Worm (Caenorhabditis elegans): ENCODE measurements around the gene F44A2.5.

Gene F44A2.5

ce11 chrV:9326903-9327302, 29.5 kb downstream of the F44A2.5 start:
- TF ChIP-seq ceh-45 (GFP tag; IDR thresholded peaks at IDR 0.05) = no peak
- TF ChIP-seq ceh-19 (GFP tag; optimal IDR thresholded peaks at IDR 0.05) = no peak
- no peak for TF ChIP-seq tbx-2 (tag; optimal IDR thresholded peaks at IDR 0.05)
- TF ChIP-seq che-1 (tag; optimal IDR thresholded peaks at IDR 0.05) = no peak
- TF ChIP-seq T23F11.4 (GFP tag; optimal IDR thresholded peaks at IDR 0.05) = no peak
- TF ChIP-seq tbx-7 (tag; optimal IDR thresholded peaks at IDR 0.05) = no peak
- TF ChIP-seq pha-2 (tag; optimal IDR thresholded peaks at IDR 0.05) = no peak
- no peak for TF ChIP-seq npax-4 (tag; optimal IDR thresholded peaks at IDR 0.05)
- TF ChIP-seq pqm-1 (tag; optimal IDR thresholded peaks at IDR 0.05) = no peak
- TF ChIP-seq madf-2 (tag; optimal IDR thresholded peaks at IDR 0.05) = no peak
- TF ChIP-seq nhr-11 (tag; optimal IDR thresholded peaks at IDR 0.05) = no peak
- TF ChIP-seq ttx-3 (tag; optimal IDR thresholded peaks at IDR 0.05) = no peak
- no peak for TF ChIP-seq ceh-14 (tag; optimal IDR thresholded peaks at IDR 0.05)
- no peak for TF ChIP-seq hlh-6 (tag; optimal IDR thresholded peaks at IDR 0.05)
- no peak for TF ChIP-seq pat-9 (tag; optimal IDR thresholded peaks at IDR 0.05)
- TF ChIP-seq dmd-4 (tag; optimal IDR thresholded peaks at IDR 0.05; ENCODE audit: borderline replicate concordance) = no peak
- TF ChIP-seq pag-3 (tag; optimal IDR thresholded peaks at IDR 0.05; ENCODE audit: borderline replicate concordance) = no peak

- TF ChIP-seq nfya-1 (tag; optimal IDR thresholded peaks at IDR 0.05) = no peak
- no peak for TF ChIP-seq unc-86 (tag; optimal IDR thresholded peaks at IDR 0.05)
- no peak for TF ChIP-seq pax-1 (tag; optimal IDR thresholded peaks at IDR 0.05)
- TF ChIP-seq K02D7.2 (tag; optimal IDR thresholded peaks at IDR 0.05) = no peak
- TF ChIP-seq mec-3 (tag; optimal IDR thresholded peaks at IDR 0.05; ENCODE audit: borderline replicate concordance) = no peak
- TF ChIP-seq nhr-232 (tag; optimal IDR thresholded peaks at IDR 0.05) = no peak
- TF ChIP-seq ama-1 (optimal IDR thresholded peaks at IDR 0.05) = no peak
- no peak for TF ChIP-seq syd-9 (tag; optimal IDR thresholded peaks at IDR 0.05)
These were observed 30.3 kb downstream of the F44A2.5 start for ce11 chrV:9327691-9328090.

- TF ChIP-seq dmd-4 (tag; optimal IDR thresholded peaks at IDR 0.05; ENCODE audit: borderline replicate concordance) = no peak
- TF ChIP-seq ceh-45 (GFP tag; IDR thresholded peaks at IDR 0.05) = no peak
- no peak for TF ChIP-seq F13H6.1 (tag; optimal IDR thresholded peaks at IDR 0.05)
- no peak for TF ChIP-seq elt-2 (tag; optimal IDR thresholded peaks at IDR 0.05)
- no peak for TF ChIP-seq pqm-1 (tag; optimal IDR thresholded peaks at IDR 0.05)
- TF ChIP-seq K02D7.2 (tag; optimal IDR thresholded peaks at IDR 0.05) = no peak
- no peak for TF ChIP-seq elt-4 (tag; optimal IDR thresholded peaks at IDR 0.05)
- no peak for TF ChIP-seq ahr-1 (tag; optimal IDR thresholded peaks at IDR 0.05)
- TF ChIP-seq ceh-48 (tag; optimal IDR thresholded peaks at IDR 0.05) = no peak
- no peak for TF ChIP-seq pax-1 (tag; optimal IDR thresholded peaks at IDR 0.05)
- no peak for TF ChIP-seq ceh-31 (tag; optimal IDR thresholded peaks at IDR 0.05)
- TF ChIP-seq hlh-13 (GFP tag; optimal IDR thresholded peaks at IDR 0.05) = no peak
- TF ChIP-seq K09A11.1 (tag; optimal IDR thresholded peaks at IDR 0.05; ENCODE audit: insufficient read depth) = no peak
- TF ChIP-seq hlh-15 (tag; optimal IDR thresholded peaks at IDR 0.05) = no peak
These were observed 31.2 kb downstream of the F44A2.5 start, which contains the start of gene K07B1.4 for ce11 chrV:9328670-9329069. Gene K07B1.4, plus strand, starts transcription at chrV:9328970.

- TF ChIP-seq hlh-8 (tag; optimal IDR thresholded peaks at IDR 0.05) (no peak), pat-9 (tag; optimal IDR thresholded peaks at IDR 0.05) (no peak), ceh-45 (GFP tag; IDR thresholded peaks at IDR 0.05) (no peak), sdc-2 (tag; optimal IDR thresholded peaks at IDR 0.05) (no peak), nfya-1 (tag; optimal IDR thresholded peaks at IDR 0.05) (no peak), pqm-1 (tag; optimal IDR thresholded peaks at IDR 0.05) (no peak), ceh-18 (tag; optimal IDR thresholded peaks at IDR 0.05) (no peak), pha-2 (tag; optimal IDR thresholded peaks at IDR 0.05) (no peak), ceh-34 (tag; optimal IDR thresholded peaks at IDR 0.05) (no peak), rnt-1 (tag; optimal IDR thresholded peaks at IDR 0.05) (no peak), ceh-6 (GFP tag; optimal IDR thresholded peaks at IDR 0.05) (no peak), zip-5 (tag; optimal IDR thresholded peaks at IDR 0.05) (no peak), ztf-16 (tag; optimal IDR thresholded peaks at IDR 0.05) (no peak)
These were observed 32.0 kb downstream of the F44A2.5 start for ce11 chrV:9329245-9329979.
